Worm (Caenorhabditis elegans) whole organism, L4 larva: Measurements from ENCODE around the gene W01G7.4.

Experiments
- F26F4.8 ChIP-seq: fragments of 200-800 bp; sonication (Bioruptor generic); conservative IDR thresholded peaks from 2 replicates; pipeline ENCODE4 v1.3.6; 2022; ENCODE audit warnings: missing genetic modification characterization, missing compliant biosample characterization
- F37D6.2 ChIP-seq: sonication (generic microtip); optimal IDR thresholded peaks from 2 replicates; lab custom pipeline; 2016; ENCODE audit warnings: mild to moderate bottlenecking, missing genetic modification characterization, missing compliant biosample characterization
- F44E2.7 ChIP-seq: fragments of 200-800 bp; sonication (Bioruptor generic); IDR thresholded peaks from 2 replicates; pipeline ENCODE4 v2.1.2; 2022; ENCODE audit warnings: missing genetic modification characterization, missing compliant biosample characterization
- F49E8.2 ChIP-seq: sonication (generic microtip); optimal IDR thresholded peaks from 2 replicates; lab custom pipeline; 2016; ENCODE audit warnings: missing compliant biosample characterization, mild to moderate bottlenecking, missing genetic modification characterization, borderline replicate concordance
- T20F7.1 ChIP-seq: fragments of 200-800 bp; sonication (Bioruptor generic); optimal IDR thresholded peaks from 2 replicates; lab custom pipeline; 2018; ENCODE audit warnings: mild to moderate bottlenecking, missing genetic modification characterization, missing compliant biosample characterization
- Y105C5A.15 ChIP-seq: fragments of 200-800 bp; sonication (Bioruptor generic); IDR thresholded peaks from 2 replicates; pipeline ENCODE4 v1.3.6; 2022; ENCODE audit warnings: missing genetic modification characterization, missing compliant biosample characterization
- Y5F2A.4 ChIP-seq: fragments of 200-800 bp; sonication (Bioruptor generic); optimal IDR thresholded peaks from 2 replicates; lab custom pipeline; 2018; ENCODE audit warnings: mild to moderate bottlenecking, missing genetic modification characterization, missing compliant biosample characterization
- ZK337.2 ChIP-seq: fragments of 200-800 bp; sonication (Bioruptor generic); IDR thresholded peaks from 2 replicates; pipeline ENCODE4 v1.3.6; 2022; ENCODE audit warnings: missing genetic modification reagents, missing genetic modification characterization, missing compliant biosample characterization
- aly-2 ChIP-seq: sonication (generic microtip); optimal IDR thresholded peaks from 2 replicates; lab custom pipeline; 2018; ENCODE audit warnings: missing biosample characterization, missing genetic modification characterization
- ama-1 ChIP-seq: fragments of 150-350 bp; optimal IDR thresholded peaks from 2 replicates; lab custom pipeline; 2014; ENCODE audit warnings: inconsistent platforms, mixed read lengths
- ceh-32 ChIP-seq: sonication (generic microtip); optimal IDR thresholded peaks from 2 replicates; lab custom pipeline; 2016; ENCODE audit warnings: mild to moderate bottlenecking, missing genetic modification characterization, missing compliant biosample characterization; ENCODE audit not compliant: poor library complexity
- ceh-62 ChIP-seq: sonication (generic microtip); optimal IDR thresholded peaks from 2 replicates; lab custom pipeline; 2017; ENCODE audit warnings: missing biosample characterization, missing genetic modification characterization
- daf-8 ChIP-seq: fragments of 200-800 bp; sonication (Bioruptor generic); IDR thresholded peaks from 2 replicates; pipeline ENCODE4 v1.3.6; 2022; ENCODE audit warnings: missing genetic modification characterization, missing compliant biosample characterization
- duxl-1 ChIP-seq: sonication (generic microtip); optimal IDR thresholded peaks from 2 replicates; lab custom pipeline; 2016; ENCODE audit warnings: mild to moderate bottlenecking, missing genetic modification characterization, moderate library complexity, missing compliant biosample characterization; ENCODE audit not compliant: poor library complexity
- egl-27 ChIP-seq: sonication (generic microtip); optimal IDR thresholded peaks from 3 replicates; lab custom pipeline; 2017; ENCODE audit warnings: missing biosample characterization, missing genetic modification reagents, missing genetic modification characterization
- hif-1 ChIP-seq, 2 experiments: sonication (generic microtip); optimal IDR thresholded peaks; 2 replicates each; lab custom pipeline; 2016 to 2017; ENCODE audit warnings: missing compliant biosample characterization in 2 of 2, missing genetic modification characterization in 2 of 2, missing genetic modification reagents in 2 of 2, missing genotype in 2 of 2, mild to moderate bottlenecking in 1 of 2
- hlh-11 ChIP-seq: fragments of 200-800 bp; sonication (Bioruptor generic); optimal IDR thresholded peaks from 2 replicates; lab custom pipeline; 2018; ENCODE audit warnings: mild to moderate bottlenecking, missing genetic modification characterization, missing compliant biosample characterization
- hmg-1.1 ChIP-seq: fragments of 200-800 bp; sonication (Bioruptor generic); IDR thresholded peaks from 2 replicates; pipeline ENCODE4 v1.3.6; 2022; ENCODE audit warnings: missing genetic modification reagents, missing genetic modification characterization, missing compliant biosample characterization
- jun-1 ChIP-seq: fragments of 150-350 bp; optimal IDR thresholded peaks from 2 replicates; lab custom pipeline; 2014; ENCODE audit warnings: missing biosample characterization, missing genetic modification reagents, missing genetic modification characterization
- lin-1 ChIP-seq: fragments of 200-800 bp; sonication (Bioruptor generic); IDR thresholded peaks from 2 replicates; pipeline ENCODE4 v1.3.6; 2022; ENCODE audit warnings: missing genetic modification reagents, missing genetic modification characterization, missing compliant biosample characterization
- lin-13 ChIP-seq: fragments of 150-350 bp; optimal IDR thresholded peaks from 2 replicates; lab custom pipeline; 2014; ENCODE audit warnings: missing biosample characterization, missing genetic modification reagents, missing genetic modification characterization
- lir-3 ChIP-seq: sonication (generic microtip); optimal IDR thresholded peaks from 2 replicates; lab custom pipeline; 2016; ENCODE audit warnings: mild to moderate bottlenecking, missing genetic modification characterization, missing compliant biosample characterization
- madf-5 ChIP-seq, 2 experiments: fragments of 200-800 bp; sonication (Bioruptor generic); IDR thresholded peaks; 2 replicates each; pipeline ENCODE4 v1.3.6; 2022; ENCODE audit warnings: missing compliant biosample characterization in 2 of 2, missing genetic modification characterization in 2 of 2
- mdl-1 ChIP-seq, 2 experiments: fragments of 150-350 bp in 1 of 2; sonication (generic microtip) in 1 of 2; optimal IDR thresholded peaks; 2 replicates each; lab custom pipeline; 2014 to 2017; ENCODE audit warnings: missing biosample characterization in 2 of 2, missing genetic modification characterization in 2 of 2
- mdt-29 ChIP-seq: fragments of 200-800 bp; sonication (Bioruptor generic); IDR thresholded peaks from 2 replicates; pipeline ENCODE4 v1.3.6; 2022; ENCODE audit warnings: missing genetic modification reagents, missing genetic modification characterization, missing compliant biosample characterization
- mep-1 ChIP-seq: fragments of 150-350 bp; sonication (generic microtip); optimal IDR thresholded peaks from 3 replicates; lab custom pipeline; 2014; ENCODE audit warnings: missing biosample characterization, missing genetic modification characterization
- mes-2 ChIP-seq: sonication (generic microtip); optimal IDR thresholded peaks from 2 replicates; lab custom pipeline; 2016; ENCODE audit warnings: missing genotype, mild to moderate bottlenecking, missing genetic modification characterization, missing compliant biosample characterization; ENCODE audit not compliant: poor library complexity, severe bottlenecking
- mxl-2 ChIP-seq: fragments of 200-800 bp; sonication (Bioruptor generic); conservative IDR thresholded peaks from 2 replicates; pipeline ENCODE4 v1.3.6; 2022; ENCODE audit warnings: missing genetic modification reagents, missing genetic modification characterization, missing compliant biosample characterization
- nhr-10 ChIP-seq: fragments of 150-350 bp; optimal IDR thresholded peaks from 2 replicates; lab custom pipeline; 2014; ENCODE audit warnings: missing biosample characterization, missing genetic modification characterization
- nhr-102 ChIP-seq: sonication (generic microtip); optimal IDR thresholded peaks from 2 replicates; lab custom pipeline; 2016; ENCODE audit warnings: mild to moderate bottlenecking, missing genetic modification characterization, moderate library complexity, missing compliant biosample characterization
- nhr-25 ChIP-seq: sonication (generic microtip); optimal IDR thresholded peaks from 2 replicates; lab custom pipeline; 2017; ENCODE audit warnings: missing genetic modification characterization, mild to moderate bottlenecking, missing compliant biosample characterization, antibody characterized with exemption, moderate library complexity, borderline replicate concordance; ENCODE audit not compliant: insufficient read depth
- nhr-28 ChIP-seq: fragments of 150-350 bp; optimal IDR thresholded peaks from 2 replicates; lab custom pipeline; 2014; ENCODE audit warnings: missing biosample characterization, missing genetic modification characterization
- nhr-41 ChIP-seq: fragments of 200-800 bp; sonication (Bioruptor generic); IDR thresholded peaks from 2 replicates; pipeline ENCODE4 v1.3.6; 2022; ENCODE audit warnings: missing genetic modification reagents, missing genetic modification characterization, missing compliant biosample characterization
- nhr-42 ChIP-seq: fragments of 200-800 bp; sonication (Bioruptor generic); IDR thresholded peaks from 2 replicates; pipeline ENCODE4 v1.3.6; 2022; ENCODE audit warnings: missing genetic modification characterization, missing compliant biosample characterization
- nhr-6 ChIP-seq: fragments of 150-350 bp; optimal IDR thresholded peaks from 2 replicates; lab custom pipeline; 2014; ENCODE audit warnings: missing biosample characterization, missing genetic modification characterization
- nhr-76 ChIP-seq: fragments of 150-350 bp; optimal IDR thresholded peaks from 2 replicates; lab custom pipeline; 2014; ENCODE audit warnings: missing biosample characterization, missing genetic modification characterization
- php-3 ChIP-seq: fragments of 200-800 bp; sonication (Bioruptor generic); IDR thresholded peaks from 2 replicates; pipeline ENCODE4 v1.3.6; 2022; ENCODE audit warnings: missing genetic modification reagents, missing genetic modification characterization, missing compliant biosample characterization
- rbr-2 ChIP-seq: sonication (generic microtip); optimal IDR thresholded peaks from 2 replicates; lab custom pipeline; 2016; ENCODE audit warnings: missing genotype, missing genetic modification characterization, missing compliant biosample characterization
- set-16 ChIP-seq: fragments of 200-800 bp; sonication (Bioruptor generic); IDR thresholded peaks from 2 replicates; pipeline ENCODE4 v1.3.6; 2022; ENCODE audit warnings: missing genetic modification reagents, missing genetic modification characterization, missing compliant biosample characterization
- spr-1 ChIP-seq: sonication (generic microtip); optimal IDR thresholded peaks from 2 replicates; lab custom pipeline; 2016; ENCODE audit warnings: mild to moderate bottlenecking, missing genetic modification characterization, missing compliant biosample characterization
- spr-3 ChIP-seq: fragments of 200-800 bp; sonication (Bioruptor generic); optimal IDR thresholded peaks from 2 replicates; lab custom pipeline; 2018; ENCODE audit warnings: mild to moderate bottlenecking, missing genetic modification characterization, missing compliant biosample characterization
- tag-97 ChIP-seq: fragments of 200-800 bp; sonication (Bioruptor generic); IDR thresholded peaks from 2 replicates; pipeline ENCODE4 v1.3.6; 2022; ENCODE audit warnings: missing genetic modification characterization, missing compliant biosample characterization
- unc-130 ChIP-seq: sonication (generic microtip); optimal IDR thresholded peaks from 2 replicates; lab custom pipeline; 2016; ENCODE audit warnings: missing genetic modification reagents, missing genetic modification characterization, missing compliant biosample characterization
- unc-62 ChIP-seq, 3 experiments: fragments of 150-350 bp in 1 of 3; sonication (generic microtip); optimal IDR thresholded peaks in 2 of 3; peaks in 1 of 3; 1 replicate in 1 of 3; 2 replicates in 2 of 3; lab custom pipeline; 2014 to 2017; ENCODE audit warnings: missing biosample characterization in 3 of 3, missing genetic modification characterization in 3 of 3, missing genetic modification reagents in 3 of 3, missing genotype in 1 of 3
- zfp-3 ChIP-seq: fragments of 200-800 bp; sonication (Bioruptor generic); conservative IDR thresholded peaks from 2 replicates; pipeline ENCODE4 v1.3.6; 2022; ENCODE audit warnings: missing genetic modification reagents, missing genetic modification characterization, missing compliant biosample characterization
- zip-2 ChIP-seq: fragments of 150-350 bp; optimal IDR thresholded peaks from 2 replicates; lab custom pipeline; 2014; ENCODE audit warnings: missing biosample characterization, missing genetic modification characterization
- ztf-11 ChIP-seq: fragments of 150-350 bp; optimal IDR thresholded peaks from 2 replicates; lab custom pipeline; 2014; ENCODE audit warnings: missing biosample characterization, missing genetic modification characterization

W01G7.4 gene

DNA sequence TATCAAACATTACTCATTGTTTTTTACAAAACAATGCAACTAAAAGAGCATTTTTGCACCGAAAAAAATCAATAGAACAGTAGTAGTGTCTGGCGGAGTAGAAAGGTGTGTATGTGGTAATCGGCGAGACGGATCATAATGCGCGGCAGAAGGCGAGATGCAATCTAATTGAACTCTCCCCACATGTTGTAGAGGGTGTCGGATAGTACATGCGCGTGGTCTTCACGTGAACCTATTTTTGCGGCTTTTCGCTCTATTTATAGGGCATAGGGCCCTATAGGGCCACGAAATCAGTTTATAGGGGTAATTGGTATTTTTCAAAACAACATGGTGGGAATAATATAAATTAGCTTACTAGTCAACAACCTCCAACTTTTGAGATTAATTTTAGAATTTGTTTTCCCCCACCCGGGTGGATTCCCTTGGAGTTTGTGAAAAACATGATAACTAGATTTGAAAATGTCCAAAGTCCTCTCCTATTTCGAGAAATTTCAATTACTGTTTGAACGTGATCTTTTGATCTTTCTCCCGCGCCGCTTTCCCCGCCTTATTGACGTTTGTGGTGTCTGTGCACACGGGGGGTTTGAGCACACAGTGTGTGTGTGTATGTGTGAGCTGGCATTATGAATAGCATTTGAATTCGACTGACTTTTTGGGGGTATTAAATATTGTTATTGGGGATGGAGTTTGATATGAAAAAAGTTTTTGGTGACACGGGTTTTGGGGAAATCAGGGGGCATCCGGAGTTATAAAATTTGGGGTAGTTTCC, 17.5 kb upstream of the W01G7.4 start (continued):
- TF ChIP-seq lin-13 (GFP tag; lab: Kevin White, UChicago): peak; percentile 38
- no peak for TF ChIP-seq nhr-41 (GFP tag; lab: Robert Waterston, UW)
- TF ChIP-seq mdt-29: no peak
- TF ChIP-seq F37D6.2 (tag; lab: Kevin White, UChicago): no peak
- TF ChIP-seq daf-8 (GFP tag; lab: Robert Waterston, UW): no peak
- no peak for TF ChIP-seq spr-3 (GFP tag; lab: Kevin White, UChicago)
- TF ChIP-seq ama-1 (lab: Kevin White, UChicago): no peak
- TF ChIP-seq ztf-11 (tag; lab: Kevin White, UChicago): no peak
- TF ChIP-seq rbr-2 (tag; lab: Kevin White, UChicago): no peak
- TF ChIP-seq unc-62 (GFP tag; optimal IDR thresholded peaks at IDR 0.05 in 1 of 2; lab: Kevin White, UChicago): no peak
- no peak for TF ChIP-seq unc-62 (tag; optimal IDR thresholded peaks at IDR 0.05; lab: Kevin White, UChicago)
- no peak for TF ChIP-seq F44E2.7 (GFP tag; lab: Robert Waterston, UW)
- no peak for TF ChIP-seq aly-2 (tag; lab: Kevin White, UChicago)
- TF ChIP-seq mxl-2 (GFP tag; lab: Robert Waterston, UW): peak; percentile 54; the same call in 1 of the 2 replicates
- TF ChIP-seq F26F4.8 (GFP tag; lab: Robert Waterston, UW): no peak
- TF ChIP-seq zip-2 (tag; lab: Kevin White, UChicago): no peak
- no peak for TF ChIP-seq T20F7.1 (GFP tag; lab: Kevin White, UChicago)
- peak; percentile 34 for TF ChIP-seq mes-2 (tag; lab: Kevin White, UChicago)
- TF ChIP-seq ceh-32 (tag; lab: Kevin White, UChicago): no peak
- TF ChIP-seq Y5F2A.4 (GFP tag; lab: Kevin White, UChicago): no peak
- no peak for TF ChIP-seq tag-97 (GFP tag; lab: Robert Waterston, UW)
- TF ChIP-seq madf-5 (GFP tag; IDR thresholded peaks at IDR 0.05; lab: Robert Waterston, UW): no peak
- TF ChIP-seq egl-27 (tag; lab: Kevin White, UChicago): no peak
- no peak for TF ChIP-seq F49E8.2 (tag; lab: Kevin White, UChicago)
- no peak for TF ChIP-seq php-3
- TF ChIP-seq unc-130: no peak
- TF ChIP-seq hmg-1.1 (GFP tag; lab: Robert Waterston, UW): no peak
- no peak for TF ChIP-seq duxl-1 (tag; lab: Kevin White, UChicago)
- no peak for TF ChIP-seq hif-1 (tag; optimal IDR thresholded peaks at IDR 0.05; lab: Kevin White, UChicago)
- peak; percentile 55 for TF ChIP-seq hlh-11 (tag; lab: Kevin White, UChicago)
- peak; percentile 47 for TF ChIP-seq nhr-6 (tag; lab: Kevin White, UChicago)
- TF ChIP-seq Y105C5A.15 (GFP tag; lab: Robert Waterston, UW): no peak
- no peak for TF ChIP-seq lir-3 (tag; lab: Kevin White, UChicago)
- peak; percentile 42 for TF ChIP-seq nhr-28

DNA sequence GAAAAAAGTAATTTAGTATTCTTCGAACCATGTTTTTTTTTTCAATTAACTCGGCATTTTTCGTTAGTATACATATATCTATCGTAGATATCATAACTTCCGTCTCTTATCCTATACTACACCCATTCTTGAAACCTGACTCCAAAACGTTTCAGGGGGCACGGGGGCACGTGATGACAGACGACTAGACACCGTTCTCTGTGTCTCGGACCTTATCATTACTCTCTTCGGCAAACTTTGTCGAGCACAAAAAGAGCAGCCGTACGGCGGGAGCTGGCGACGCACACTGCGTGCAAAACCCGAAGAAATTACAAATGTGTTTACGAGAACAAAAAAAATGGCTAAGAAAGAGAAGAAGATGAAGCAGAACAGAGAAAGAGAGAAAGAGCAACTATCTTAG, 16.3 kb upstream of the W01G7.4 start:
- TF ChIP-seq nhr-25 (tag; lab: Kevin White, UChicago) (no peak), madf-5 (GFP tag; IDR thresholded peaks at IDR 0.05; lab: Robert Waterston, UW) (0 out of 4 replicates have a peak, but pooled peaks of 1 of the 2 experiments have one; percentile 41), zfp-3 (no peak), ama-1 (lab: Kevin White, UChicago) (peak; percentile 30), mdt-29 (no peak), nhr-76 (tag; lab: Kevin White, UChicago) (no peak), lin-1 (GFP tag; lab: Robert Waterston, UW) (peak; percentile 77; the same call in 1 of the 2 replicates), nhr-102 (tag; lab: Kevin White, UChicago) (peak; percentile 62), ZK337.2 (GFP tag; lab: Robert Waterston, UW) (0 out of 2 replicates have a peak, but pooled peaks have one; percentile 32), nhr-6 (tag; lab: Kevin White, UChicago) (peak; percentile 25), ceh-62 (tag; lab: Kevin White, UChicago) (no peak), set-16 (peak; percentile 61), rbr-2 (tag; lab: Kevin White, UChicago) (peak; percentile 55), mep-1 (peak; percentile 84), spr-1 (tag; lab: Kevin White, UChicago) (peak; percentile 20), spr-3 (GFP tag; lab: Kevin White, UChicago) (no peak), unc-62 (GFP tag; optimal IDR thresholded peaks at IDR 0.05 in 1 of 2; lab: Kevin White, UChicago) (peak in 1 of 2 experiments; percentile 93), unc-62 (tag; optimal IDR thresholded peaks at IDR 0.05; lab: Kevin White, UChicago) (peak; percentile 50), nhr-10 (no peak), nhr-42 (GFP tag; lab: Robert Waterston, UW) (peak; percentile 77; the same call in 1 of the 2 replicates), mdl-1 (tag; optimal IDR thresholded peaks at IDR 0.05; lab: Kevin White, UChicago) (peak; percentile 64 to 93), jun-1 (tag; lab: Kevin White, UChicago) (peak; percentile 13)
